Worm (Caenorhabditis elegans): ENCODE measurements around the gene F36D3.5.

F36D3.5 gene

ce11 chrV:16537908-16538446 is 22.9 kb upstream of the F36D3.5 start, which contains the start of gene Y32B12B.2 (continued):
- TF ChIP-seq unc-130 (GFP tag; optimal IDR thresholded peaks at IDR 0.05), result peak; percentile 82
- peak; percentile 58; the same call in 1 of the 2 replicates for TF ChIP-seq hmg-1.1 (GFP tag; IDR thresholded peaks at IDR 0.05)
- no peak for TF ChIP-seq vab-7 (GFP tag; IDR thresholded peaks at IDR 0.05)
- TF ChIP-seq madf-5 (GFP tag; IDR thresholded peaks at IDR 0.05), result no peak
- no peak for TF ChIP-seq Y75B8A.6 (GFP tag; IDR thresholded peaks at IDR 0.05)
- TF ChIP-seq zag-1 (tag; optimal IDR thresholded peaks at IDR 0.05), result no peak
- peak; percentile 88 for TF ChIP-seq lin-38 (GFP tag; IDR thresholded peaks at IDR 0.05)
- no peak for TF ChIP-seq madf-9 (GFP tag; conservative IDR thresholded peaks at IDR 0.05)
- no peak for TF ChIP-seq lin-29 (GFP tag; IDR thresholded peaks at IDR 0.05)
- TF ChIP-seq nhr-111 (GFP tag; optimal IDR thresholded peaks at IDR 0.05), result no peak
- TF ChIP-seq saeg-2 (GFP tag; IDR thresholded peaks at IDR 0.05), result no peak
- no peak for TF ChIP-seq ceh-82 (tag; optimal IDR thresholded peaks at IDR 0.05)
- no peak for TF ChIP-seq fos-1 (tag; optimal IDR thresholded peaks at IDR 0.05)
- no peak for TF ChIP-seq T20F7.1 (GFP tag; optimal IDR thresholded peaks at IDR 0.05)
- no peak for TF ChIP-seq ces-1 (GFP tag; optimal IDR thresholded peaks at IDR 0.05)
- no peak for TF ChIP-seq dve-1 (tag; optimal IDR thresholded peaks at IDR 0.05; ENCODE audit: insufficient read depth)
- no peak for TF ChIP-seq tag-97 (GFP tag; IDR thresholded peaks at IDR 0.05)
- TF ChIP-seq unc-39 (tag; optimal IDR thresholded peaks at IDR 0.05), result no peak
- peak; percentile 36; the same call in 1 of the 2 replicates for TF ChIP-seq ctbp-1 (GFP tag; IDR thresholded peaks at IDR 0.05)
- peak; percentile 56 for TF ChIP-seq duxl-1 (tag; optimal IDR thresholded peaks at IDR 0.05; ENCODE audit: poor library complexity)
- TF ChIP-seq dpl-1 (GFP tag; optimal IDR thresholded peaks at IDR 0.05), result peak; percentile 80
- no peak for TF ChIP-seq ceh-44 (GFP tag; IDR thresholded peaks at IDR 0.05)
- TF ChIP-seq attf-4 (tag; optimal IDR thresholded peaks at IDR 0.05), result no peak
- no peak for TF ChIP-seq zip-2 (tag; optimal IDR thresholded peaks at IDR 0.05)
- TF ChIP-seq zfp-2 (tag; optimal IDR thresholded peaks at IDR 0.05), result no peak
- no peak for TF ChIP-seq dmd-8 (GFP tag; IDR thresholded peaks at IDR 0.05)
- TF ChIP-seq ceh-28 (tag; optimal IDR thresholded peaks at IDR 0.05), result no peak
- no peak for TF ChIP-seq ztf-11 (tag; optimal IDR thresholded peaks at IDR 0.05)
- TF ChIP-seq skn-1 (tag; optimal IDR thresholded peaks at IDR 0.05), result no peak
- TF ChIP-seq ceh-32 (tag; optimal IDR thresholded peaks at IDR 0.05; ENCODE audit: poor library complexity), result no peak
- TF ChIP-seq nhr-42 (GFP tag; IDR thresholded peaks at IDR 0.05), result no peak
- TF ChIP-seq ZK337.2 (GFP tag; IDR thresholded peaks at IDR 0.05), result no peak
- TF ChIP-seq mxl-2 (GFP tag; conservative IDR thresholded peaks at IDR 0.05), result no peak
- TF ChIP-seq sdz-12 (GFP tag; optimal IDR thresholded peaks at IDR 0.05), result no peak
- TF ChIP-seq gei-8 (GFP tag; optimal IDR thresholded peaks at IDR 0.05), result no peak
- TF ChIP-seq aha-1 (tag), result peak; percentile 3
- TF ChIP-seq daf-19 (GFP tag; conservative IDR thresholded peaks at IDR 0.05), result no peak
- no peak for TF ChIP-seq Y5F2A.4 (GFP tag; optimal IDR thresholded peaks at IDR 0.05)
- no peak for TF ChIP-seq dmd-9 (GFP tag; IDR thresholded peaks at IDR 0.05)
- TF ChIP-seq nhr-77 (tag; optimal IDR thresholded peaks at IDR 0.05), result no peak
- TF ChIP-seq nhr-237 (tag; optimal IDR thresholded peaks at IDR 0.05), result no peak
- TF ChIP-seq zfp-3 (GFP tag; conservative IDR thresholded peaks at IDR 0.05), result no peak
- TF ChIP-seq mes-2 (tag; optimal IDR thresholded peaks at IDR 0.05; ENCODE audit: poor library complexity, severe bottlenecking), result peak; percentile 75
- no peak for TF ChIP-seq spr-1 (tag; optimal IDR thresholded peaks at IDR 0.05)
- TF ChIP-seq ZK546.5 (tag; optimal IDR thresholded peaks at IDR 0.05), result no peak
- no peak for TF ChIP-seq F37D6.2 (tag; optimal IDR thresholded peaks at IDR 0.05)
- no peak for TF ChIP-seq pqm-1 (tag; optimal IDR thresholded peaks at IDR 0.05)
- no peak for TF ChIP-seq unc-62 (GFP tag; optimal IDR thresholded peaks at IDR 0.05 in 1 of 2)
- no peak for TF ChIP-seq unc-62 (tag; optimal IDR thresholded peaks at IDR 0.05)
- TF ChIP-seq egl-43 (GFP tag; IDR thresholded peaks at IDR 0.05), result no peak
- TF ChIP-seq pha-4 (GFP tag; IDR thresholded peaks at IDR 0.05), result no peak
- no peak for TF ChIP-seq pha-4 (tag; optimal IDR thresholded peaks at IDR 0.05)
